Fruit fly (Drosophila melanogaster) whole organism: Measurements from ENCODE around the gene CG15177.

ENCODE experiments used
- CG8478 ChIP-seq: fragments of >200 bp; optimal IDR thresholded peaks from 2 replicates; lab custom pipeline; 2018; ENCODE audit warnings: inconsistent platforms
- Dll ChIP-seq: fragments of >200 bp; optimal IDR thresholded peaks from 2 replicates; lab custom pipeline; 2017
- EcR ChIP-seq, 2 experiments: fragments of >200 bp; optimal IDR thresholded peaks; 2 replicates each; lab custom pipeline; 2017; ENCODE audit warnings: missing biosample characterization in 2 of 2, missing genetic modification characterization in 2 of 2, missing genetic modification reagents in 2 of 2
- pan ChIP-seq: fragments of >200 bp; optimal IDR thresholded peaks from 2 replicates; lab custom pipeline; 2017
- usp ChIP-seq: fragments of >200 bp; optimal IDR thresholded peaks from 2 replicates; lab custom pipeline; 2017; ENCODE audit warnings: missing biosample characterization, missing genetic modification characterization, mixed read lengths

dm6 chr3R:6646740-6647139, 17.6 kb upstream of the CG15177 start, which contains the start of gene Taf1:
- no peak for TF ChIP-seq CG8478
- no peak for TF ChIP-seq pan (lab: Kevin White, UChicago)
- no peak for TF ChIP-seq EcR (GFP tag; optimal IDR thresholded peaks at IDR 0.05; lab: Kevin White, UChicago)
- TF ChIP-seq Dll = no peak
- no peak for TF ChIP-seq usp (GFP tag; lab: Kevin White, UChicago)
